Fruit fly (Drosophila melanogaster): ENCODE data around the gene snf.
A peak's percentile ranks its signal among the peaks of the same experiment; 100 is the strongest.

Gene snf

dm6 chrX:5305591-5305990, 3.5 kb upstream of the snf start, which contains the start of gene CG3323:
Gene CG3323, minus strand, starts transcription at chrX:5305691.
- no peak for TF ChIP-seq CG4424 (GFP tag; optimal IDR thresholded peaks at IDR 0.05)
- TF ChIP-seq ems (GFP tag; optimal IDR thresholded peaks at IDR 0.05) = no peak
- no peak for TF ChIP-seq br (optimal IDR thresholded peaks at IDR 0.05)
- no peak for TF ChIP-seq Ada2b (GFP tag; IDR thresholded peaks at IDR 0.05)
- no peak for TF ChIP-seq CG10267 (tag; optimal IDR thresholded peaks at IDR 0.05)
- no peak for TF ChIP-seq CG17361 (GFP tag; IDR thresholded peaks at IDR 0.05)
- TF ChIP-seq bbx (GFP tag; IDR thresholded peaks at IDR 0.05; ENCODE audit: partially characterized antibody) = no peak
- TF ChIP-seq ap (GFP tag; IDR thresholded peaks at IDR 0.05) = no peak
- no peak for TF ChIP-seq CG8388 (GFP tag; optimal IDR thresholded peaks at IDR 0.05)
- TF ChIP-seq Dad (GFP tag; optimal IDR thresholded peaks at IDR 0.05) = no peak
- no peak for TF ChIP-seq kni (GFP tag; optimal IDR thresholded peaks at IDR 0.05)
- no peak for TF ChIP-seq fu2 (GFP tag; optimal IDR thresholded peaks at IDR 0.05)
- no peak for TF ChIP-seq CG15073 (GFP tag; optimal IDR thresholded peaks at IDR 0.05)
- TF ChIP-seq pnt (GFP tag; optimal IDR thresholded peaks at IDR 0.05) = no peak
- no peak for TF ChIP-seq dmrt11E (tag; optimal IDR thresholded peaks at IDR 0.05)
- TF ChIP-seq luna (GFP tag; optimal IDR thresholded peaks at IDR 0.05) = no peak
- no peak for TF ChIP-seq Asciz (GFP tag; optimal IDR thresholded peaks at IDR 0.05)

DNA sequence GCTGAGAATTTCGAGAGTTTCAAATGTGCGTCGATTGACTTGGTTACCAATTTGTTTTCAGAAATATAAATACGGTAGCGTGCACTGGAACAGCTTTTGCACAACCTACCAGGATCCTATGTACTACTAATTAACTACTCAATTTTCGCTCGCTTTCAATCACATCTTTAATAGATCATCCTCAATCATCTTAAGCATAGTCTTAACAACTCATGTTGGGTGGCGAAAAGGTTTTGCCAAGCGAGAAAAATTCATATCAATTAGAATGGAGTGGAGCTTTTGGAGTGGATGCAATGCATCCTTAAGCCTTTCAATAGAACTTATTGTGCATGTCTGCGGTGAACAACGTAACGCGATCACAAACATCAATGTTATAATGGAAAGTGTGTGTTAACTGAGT, 1.7 kb upstream of the snf start, which contains the start of gene CG17764:
TSS of gene CG17764 (minus strand) at position 101 of the 400 bp plus-strand sequence.
- TF ChIP-seq dati (GFP tag; IDR thresholded peaks at IDR 0.05) = no peak
- no peak for TF ChIP-seq cas (GFP tag; IDR thresholded peaks at IDR 0.05)
- TF ChIP-seq CG6272 (GFP tag; IDR thresholded peaks at IDR 0.05) = no peak
- no peak for TF ChIP-seq CG7372 (GFP tag; IDR thresholded peaks at IDR 0.05)
- no peak for TF ChIP-seq CG10366 (GFP tag; IDR thresholded peaks at IDR 0.05)
- TF ChIP-seq CG9437 (GFP tag; optimal IDR thresholded peaks at IDR 0.05) = no peak
- no peak for TF ChIP-seq CG7928 (GFP tag; optimal IDR thresholded peaks at IDR 0.05)
- TF ChIP-seq CrebB (tag; optimal IDR thresholded peaks at IDR 0.05) = no peak
- no peak for TF ChIP-seq CG8765 (GFP tag; IDR thresholded peaks at IDR 0.05)
- TF ChIP-seq Dad (GFP tag; optimal IDR thresholded peaks at IDR 0.05) = no peak
- no peak for TF ChIP-seq CG12769 (tag; optimal IDR thresholded peaks at IDR 0.05)
- TF ChIP-seq Sry-δ (GFP tag; optimal IDR thresholded peaks at IDR 0.05) = no peak
- TF ChIP-seq CG10979 (tag; optimal IDR thresholded peaks at IDR 0.05) = no peak
- TF ChIP-seq CG10147 (GFP tag; optimal IDR thresholded peaks at IDR 0.05) = no peak
- TF ChIP-seq CG17186 (GFP tag; optimal IDR thresholded peaks at IDR 0.05) = no peak
- TF ChIP-seq lab (GFP tag; optimal IDR thresholded peaks at IDR 0.05) = no peak

DNA sequence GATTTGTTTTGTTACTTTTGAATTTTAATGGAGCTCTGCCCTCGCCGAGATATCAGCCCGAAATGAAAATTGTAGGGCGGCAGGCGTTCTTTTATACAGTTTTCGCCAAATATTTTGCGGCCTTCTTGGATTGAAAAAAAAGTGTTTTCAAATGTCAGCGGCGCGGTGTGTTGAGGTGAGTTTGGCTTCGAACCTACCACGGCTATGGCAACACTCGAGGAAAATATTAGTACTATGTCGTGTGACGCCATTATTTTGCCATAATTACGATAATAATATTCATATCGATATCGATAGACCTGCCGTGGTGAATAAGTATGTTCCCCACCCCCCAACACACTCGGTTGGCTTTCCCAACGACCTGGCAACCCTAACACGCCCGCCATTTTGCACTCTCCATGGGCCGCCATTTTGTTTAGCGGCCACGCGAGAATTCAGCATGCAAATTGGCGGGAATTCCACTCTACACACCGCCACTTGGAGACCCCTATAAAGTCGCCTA, 2.8 kb downstream of the snf start, which contains the start of the genes TrxT and dhd:
TSS of gene TrxT (minus strand) at position 51 of the 502 bp plus-strand sequence.
TSS of gene dhd (plus strand) at position 334 of the 502 bp plus-strand sequence.
- TF ChIP-seq pzg (GFP tag; optimal IDR thresholded peaks at IDR 0.05) (peak; percentile 69), her (GFP tag; optimal IDR thresholded peaks at IDR 0.05) (peak; percentile 7), CG11696 (GFP tag; IDR thresholded peaks at IDR 0.05) (no peak), pb (GFP tag; optimal IDR thresholded peaks at IDR 0.05) (peak; percentile 19), eyg (GFP tag; optimal IDR thresholded peaks at IDR 0.05) (no peak), CG6254 (GFP tag; optimal IDR thresholded peaks at IDR 0.05) (peak; percentile 34), hbn (GFP tag; IDR thresholded peaks at IDR 0.05; ENCODE audit: partially characterized antibody) (peak; percentile 46; the same call in 1 of the 2 replicates), dmrt11E (tag; optimal IDR thresholded peaks at IDR 0.05) (peak; percentile 28), cas (GFP tag; IDR thresholded peaks at IDR 0.05) (0 out of 2 replicates have a peak, but pooled peaks have one; percentile 9), sr (GFP tag; IDR thresholded peaks at IDR 0.05) (0 out of 3 replicates have a peak, but pooled peaks have one; percentile 52), CG2116 (GFP tag; optimal IDR thresholded peaks at IDR 0.05) (peak; percentile 42), hkb (optimal IDR thresholded peaks at IDR 0.05) (no peak), hkb (GFP tag; IDR thresholded peaks at IDR 0.05) (peak; percentile 40; the same call in 1 of the 2 replicates), Sox102F (GFP tag; optimal IDR thresholded peaks at IDR 0.05) (no peak), bab2 (GFP tag; optimal IDR thresholded peaks at IDR 0.05) (peak; percentile 12), peb (GFP tag; IDR thresholded peaks at IDR 0.05) (0 out of 2 replicates have a peak, but pooled peaks have one; percentile 16), CG3281 (GFP tag; optimal IDR thresholded peaks at IDR 0.05) (peak; percentile 16), NC2β (GFP tag; optimal IDR thresholded peaks at IDR 0.05) (peak; percentile 19), Myb (GFP tag; optimal IDR thresholded peaks at IDR 0.05) (peak; percentile 67), Meics (GFP tag; optimal IDR thresholded peaks at IDR 0.05) (peak; percentile 38)

All from whole organism, embryonic.